Worm (Caenorhabditis elegans) whole organism, young adult: Measurements from ENCODE around the gene rnp-5.

Experiments used
- F57A8.1 ChIP-seq: fragments of 200-800 bp; sonication (Bioruptor generic); optimal IDR thresholded peaks from 2 replicates; lab custom pipeline; 2018; ENCODE audit warnings: mild to moderate bottlenecking, missing genetic modification characterization, moderate library complexity, missing compliant biosample characterization
- F57C9.4 ChIP-seq: sonication (generic microtip); optimal IDR thresholded peaks from 2 replicates; lab custom pipeline; 2017; ENCODE audit warnings: mild to moderate bottlenecking, missing genetic modification characterization, missing compliant biosample characterization
- ZK185.1 ChIP-seq: sonication (generic microtip); optimal IDR thresholded peaks from 2 replicates; lab custom pipeline; 2016; ENCODE audit warnings: mild to moderate bottlenecking, missing genetic modification characterization, missing compliant biosample characterization; ENCODE audit not compliant: poor library complexity, severe bottlenecking
- akir-1 ChIP-seq: fragments of 200-800 bp; sonication (Bioruptor generic); optimal IDR thresholded peaks from 2 replicates; lab custom pipeline; 2018; ENCODE audit warnings: mild to moderate bottlenecking, missing genetic modification characterization, moderate library complexity, missing compliant biosample characterization
- efl-1 ChIP-seq: fragments of 150-350 bp; optimal IDR thresholded peaks from 2 replicates; lab custom pipeline; 2014; ENCODE audit warnings: missing biosample characterization, missing genetic modification reagents, missing genetic modification characterization
- hmg-1.2 ChIP-seq: fragments of 200-800 bp; sonication (Bioruptor generic); IDR thresholded peaks from 2 replicates; pipeline ENCODE4 v1.3.6; 2022; ENCODE audit warnings: missing genetic modification reagents, missing genetic modification characterization, missing compliant biosample characterization
- lag-1 ChIP-seq: fragments of 200-800 bp; sonication (Bioruptor generic); IDR thresholded peaks from 2 replicates; pipeline ENCODE4 v1.3.6; 2022; ENCODE audit warnings: missing genetic modification reagents, missing genetic modification characterization, missing compliant biosample characterization
- lin-40 ChIP-seq: sonication (generic microtip); optimal IDR thresholded peaks from 2 replicates; lab custom pipeline; 2016; ENCODE audit warnings: missing genetic modification characterization, mild to moderate bottlenecking, missing compliant biosample characterization, missing genotype, missing genetic modification reagents
- nhr-120 ChIP-seq: fragments of 200-800 bp; sonication (Bioruptor generic); IDR thresholded peaks from 2 replicates; pipeline ENCODE4 v1.3.6; 2022; ENCODE audit warnings: missing genetic modification characterization, missing compliant biosample characterization
- pbrm-1 ChIP-seq: fragments of 200-800 bp; sonication (Bioruptor generic); IDR thresholded peaks from 2 replicates; pipeline ENCODE4 v1.3.6; 2022; ENCODE audit warnings: missing genetic modification reagents, missing genetic modification characterization, missing compliant biosample characterization
- repo-1 ChIP-seq: sonication (generic microtip); optimal IDR thresholded peaks from 2 replicates; lab custom pipeline; 2017; ENCODE audit warnings: mild to moderate bottlenecking, missing genetic modification characterization, missing compliant biosample characterization
- snpc-4 ChIP-seq, 5 experiments: fragments of 150-350 bp in 1 of 5; sonication (generic microtip) in 4 of 5; optimal IDR thresholded peaks; 2 replicates each; lab custom pipeline; 2014 to 2018; ENCODE audit warnings: missing genetic modification characterization in 5 of 5, missing biosample characterization in 3 of 5, antibody characterized with exemption in 2 of 5, mild to moderate bottlenecking in 2 of 5, missing compliant biosample characterization in 2 of 5, missing genotype in 2 of 5, moderate library complexity in 2 of 5, missing genetic modification reagents in 1 of 5
- unc-62 ChIP-seq: fragments of 150-350 bp; optimal IDR thresholded peaks from 2 replicates; lab custom pipeline; 2014; ENCODE audit warnings: missing biosample characterization, missing genetic modification reagents, missing genetic modification characterization
- ztf-6 ChIP-seq: fragments of 200-800 bp; sonication (Bioruptor generic); IDR thresholded peaks from 2 replicates; pipeline ENCODE4 v1.3.6; 2022; ENCODE audit warnings: missing genetic modification reagents, missing genetic modification characterization, missing compliant biosample characterization

DNA sequence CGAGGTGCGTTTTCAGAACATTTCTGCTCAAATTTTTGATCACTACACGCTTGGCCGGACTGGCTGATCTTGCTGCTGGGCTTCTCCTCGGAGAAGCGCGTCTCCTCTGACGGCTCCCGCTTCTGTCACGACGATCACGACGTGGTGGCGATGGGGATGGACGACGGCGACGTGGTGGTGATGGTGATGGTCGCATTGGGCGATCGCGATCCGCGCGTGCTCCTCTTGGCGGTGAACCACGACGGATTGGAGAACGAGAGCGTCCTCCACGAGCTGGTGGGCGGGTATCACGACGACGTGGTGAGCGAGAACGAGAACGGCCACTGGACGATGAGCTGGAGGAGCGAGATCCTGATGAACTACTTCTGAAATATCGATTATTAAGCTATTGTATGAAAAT, 295 bp downstream of the rnp-5 start:
- TF ChIP-seq nhr-120 (GFP tag; lab: Robert Waterston, UW) (no peak), ZK185.1 (tag; lab: Kevin White, UChicago) (no peak), repo-1 (tag; lab: Kevin White, UChicago) (no peak), lin-40 (tag; lab: Kevin White, UChicago) (no peak), lag-1 (GFP tag; lab: Robert Waterston, UW) (no peak), F57A8.1 (GFP tag; lab: Kevin White, UChicago) (no peak), ztf-6 (GFP tag; lab: Robert Waterston, UW) (no peak), efl-1 (GFP tag; lab: Kevin White, UChicago) (no peak), akir-1 (no peak), hmg-1.2 (no peak), F57C9.4 (tag; lab: Kevin White, UChicago) (no peak), snpc-4 (GFP tag; optimal IDR thresholded peaks at IDR 0.05; lab: Kevin White, UChicago) (no peak), snpc-4 (tag; optimal IDR thresholded peaks at IDR 0.05; lab: Kevin White, UChicago) (no peak), pbrm-1 (GFP tag; lab: Robert Waterston, UW) (no peak), unc-62 (GFP tag; lab: Kevin White, UChicago) (no peak)
